Worm (Caenorhabditis elegans): ENCODE measurements around the gene gen-1.

ce11 chrIII:6240528-6240927 is 7.4 kb downstream of the gen-1 start, which contains the start of gene T12A2.3:
- no peak for TF ChIP-seq flt-1 (GFP tag; IDR thresholded peaks at IDR 0.05)
- TF ChIP-seq ama-1 (optimal IDR thresholded peaks at IDR 0.05), result no peak
- TF ChIP-seq F13C5.2 (tag; optimal IDR thresholded peaks at IDR 0.05), result no peak
- TF ChIP-seq tra-4 (tag; optimal IDR thresholded peaks at IDR 0.05), result no peak
- no peak for TF ChIP-seq tbx-11 (GFP tag; IDR thresholded peaks at IDR 0.05)

Measured in whole organism, early embryonic.